Worm (Caenorhabditis elegans): ENCODE data around the gene fil-1.

DNA sequence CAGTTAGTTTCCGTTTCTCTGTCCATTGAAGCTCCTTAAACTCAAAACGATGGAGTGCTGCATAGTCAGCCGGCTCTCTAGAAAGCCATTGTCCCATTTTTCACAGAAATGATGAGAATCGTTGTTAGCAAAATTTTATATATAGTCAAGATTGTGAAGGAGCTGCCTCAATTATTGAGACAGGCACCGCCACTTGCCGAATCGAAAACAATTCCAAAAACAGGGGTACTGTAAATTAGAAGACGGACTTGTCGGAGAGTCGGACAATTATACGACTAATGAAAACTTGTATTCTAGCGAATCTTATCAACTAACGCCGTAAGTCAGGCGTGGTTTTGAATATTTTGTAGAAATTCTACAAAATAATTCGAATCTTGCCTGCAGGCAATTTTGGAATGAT, 26.6 kb downstream of the fil-1 start, which contains the start of gene F14H8.2:
- no peak for TF ChIP-seq nhr-28 (tag; optimal IDR thresholded peaks at IDR 0.05)
- TF ChIP-seq mep-1 (tag; optimal IDR thresholded peaks at IDR 0.05) = no peak
- no peak for TF ChIP-seq sptf-1 (tag; optimal IDR thresholded peaks at IDR 0.05)
- TF ChIP-seq unc-62 (GFP tag; optimal IDR thresholded peaks at IDR 0.05) = no peak
- TF ChIP-seq ztf-11 (tag; optimal IDR thresholded peaks at IDR 0.05) = no peak
- no peak for TF ChIP-seq nhr-237 (tag; optimal IDR thresholded peaks at IDR 0.05)
- TF ChIP-seq mab-5 (tag; optimal IDR thresholded peaks at IDR 0.05) = no peak
- no peak for TF ChIP-seq flh-1 (GFP tag; optimal IDR thresholded peaks at IDR 0.05)
- no peak for TF ChIP-seq unc-120 (tag; optimal IDR thresholded peaks at IDR 0.05; ENCODE audit: poor library complexity, severe bottlenecking)
- TF ChIP-seq ces-1 (GFP tag; optimal IDR thresholded peaks at IDR 0.05) = no peak
- no peak for TF ChIP-seq unc-39 (tag; optimal IDR thresholded peaks at IDR 0.05)

All from whole organism, mixed stage, embryonic.